Worm (Caenorhabditis elegans) whole organism, midembryonic: ENCODE measurements around the gene Y81B9A.2.

Experiments
- cog-1 ChIP-seq: sonication (generic microtip); optimal IDR thresholded peaks from 2 replicates; lab custom pipeline; 2016; ENCODE audit warnings: missing genetic modification characterization, missing compliant biosample characterization
- tab-1 ChIP-seq: fragments of 200-800 bp; sonication (Bioruptor generic); IDR thresholded peaks from 2 replicates; pipeline ENCODE4 v1.3.6; 2022; ENCODE audit warnings: missing genetic modification characterization, missing compliant biosample characterization
- ztf-23 ChIP-seq: fragments of 200-800 bp; sonication (Bioruptor generic); IDR thresholded peaks from 2 replicates; pipeline ENCODE4 v1.3.6; 2022; ENCODE audit warnings: missing genetic modification reagents, missing genetic modification characterization, missing compliant biosample characterization

DNA sequence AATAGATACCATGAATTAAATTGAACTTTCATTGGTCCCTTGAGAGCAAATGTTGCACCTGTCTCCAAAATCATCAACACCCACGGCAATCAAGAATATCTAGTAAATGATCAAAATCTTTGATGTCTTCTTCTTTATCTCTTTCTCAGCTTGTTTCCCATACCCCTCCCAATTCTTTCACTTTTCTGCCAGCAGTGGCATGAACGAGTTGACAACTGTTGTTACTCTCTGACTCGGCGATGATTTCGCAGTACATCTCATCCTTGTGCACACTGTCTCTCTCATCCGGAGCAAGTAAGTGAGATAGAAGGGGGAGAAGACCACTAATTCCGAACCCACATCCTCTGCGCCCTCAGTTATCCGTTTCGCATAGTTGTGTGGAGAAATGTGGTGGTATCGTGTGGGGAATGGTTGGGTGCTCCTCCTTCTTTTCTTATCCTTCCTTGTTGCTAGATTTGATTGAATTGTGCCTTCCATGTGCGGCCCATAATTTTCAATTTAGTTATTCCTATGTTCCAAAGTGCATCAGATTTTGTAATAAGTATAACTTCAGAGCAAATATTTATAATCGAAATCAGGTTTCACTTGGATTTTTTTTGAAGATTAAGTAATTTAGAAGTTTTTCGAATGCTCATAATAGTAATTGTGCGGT lies 22.6 kb upstream of the Y81B9A.2 start:
- TF ChIP-seq tab-1 (GFP tag; lab: Robert Waterston, UW) (no peak), cog-1 (no peak), ztf-23 (GFP tag; lab: Robert Waterston, UW) (no peak)
